Worm (Caenorhabditis elegans) whole organism, early embryonic: Measurements from ENCODE around the gene zig-6.

Source experiments
- B0310.2 ChIP-seq: sonication (generic microtip); optimal IDR thresholded peaks from 2 replicates; lab custom pipeline; 2016; ENCODE audit warnings: mild to moderate bottlenecking, missing genetic modification characterization, missing compliant biosample characterization
- F13C5.2 ChIP-seq: sonication (generic microtip); optimal IDR thresholded peaks from 2 replicates; lab custom pipeline; 2017; ENCODE audit warnings: mild to moderate bottlenecking, missing genetic modification characterization, inconsistent platforms, missing compliant biosample characterization
- aly-1 ChIP-seq: sonication (generic microtip); optimal IDR thresholded peaks from 2 replicates; lab custom pipeline; 2016; ENCODE audit warnings: missing genetic modification characterization, missing compliant biosample characterization
- ama-1 ChIP-seq: fragments of 150-350 bp; optimal IDR thresholded peaks from 2 replicates; lab custom pipeline; 2014
- ceh-13 ChIP-seq: fragments of 200-800 bp; sonication (Bioruptor generic); optimal IDR thresholded peaks from 2 replicates; lab custom pipeline; 2018; ENCODE audit warnings: mild to moderate bottlenecking, missing genetic modification characterization, missing compliant biosample characterization
- ceh-36 ChIP-seq: sonication (generic microtip); optimal IDR thresholded peaks from 2 replicates; lab custom pipeline; 2016; ENCODE audit warnings: missing genetic modification characterization, inconsistent platforms, missing compliant biosample characterization
- ets-7 ChIP-seq: sonication (generic microtip); optimal IDR thresholded peaks from 2 replicates; lab custom pipeline; 2016; ENCODE audit warnings: missing genotype, missing genetic modification characterization, missing compliant biosample characterization
- flt-1 ChIP-seq: fragments of 200-800 bp; sonication (Bioruptor generic); IDR thresholded peaks from 2 replicates; pipeline ENCODE4 v1.3.6; 2022; ENCODE audit warnings: missing genetic modification characterization, missing compliant biosample characterization
- hmbx-1 ChIP-seq: sonication (generic microtip); optimal IDR thresholded peaks from 2 replicates; lab custom pipeline; 2016; ENCODE audit warnings: mild to moderate bottlenecking, missing genetic modification characterization, missing compliant biosample characterization
- hmg-4 ChIP-seq: fragments of 200-800 bp; sonication (Bioruptor generic); optimal IDR thresholded peaks from 2 replicates; lab custom pipeline; 2018; ENCODE audit warnings: mild to moderate bottlenecking, missing genetic modification characterization, missing compliant biosample characterization
- hnd-1 ChIP-seq: sonication (generic microtip); optimal IDR thresholded peaks from 2 replicates; lab custom pipeline; 2016; ENCODE audit warnings: missing genetic modification characterization, missing compliant biosample characterization
- pes-1 ChIP-seq: fragments of 200-800 bp; sonication (Bioruptor generic); IDR thresholded peaks from 2 replicates; pipeline ENCODE4 v1.3.6; 2022; ENCODE audit warnings: missing genetic modification reagents, missing genetic modification characterization, missing compliant biosample characterization
- scrt-1 ChIP-seq: fragments of 200-800 bp; sonication (Bioruptor generic); IDR thresholded peaks from 2 replicates; pipeline ENCODE4 v1.3.6; 2022; ENCODE audit warnings: missing genetic modification characterization, missing compliant biosample characterization
- sea-1 ChIP-seq: fragments of 200-800 bp; sonication (Bioruptor generic); conservative IDR thresholded peaks from 2 replicates; pipeline ENCODE4 v1.3.6; 2022; ENCODE audit warnings: missing genetic modification characterization, missing compliant biosample characterization
- tbx-11 ChIP-seq: fragments of 200-800 bp; sonication (Bioruptor generic); IDR thresholded peaks from 2 replicates; pipeline ENCODE4 v1.3.6; 2022; ENCODE audit warnings: missing genetic modification characterization, missing compliant biosample characterization
- tbx-37 ChIP-seq: fragments of 200-800 bp; sonication (Bioruptor generic); conservative IDR thresholded peaks from 2 replicates; pipeline ENCODE4 v1.3.6; 2022; ENCODE audit warnings: missing genetic modification reagents, missing genetic modification characterization, missing compliant biosample characterization
- tra-4 ChIP-seq: sonication (generic microtip); optimal IDR thresholded peaks from 2 replicates; lab custom pipeline; 2017; ENCODE audit warnings: missing genetic modification characterization, missing compliant biosample characterization

The zig-6 gene

DNA sequence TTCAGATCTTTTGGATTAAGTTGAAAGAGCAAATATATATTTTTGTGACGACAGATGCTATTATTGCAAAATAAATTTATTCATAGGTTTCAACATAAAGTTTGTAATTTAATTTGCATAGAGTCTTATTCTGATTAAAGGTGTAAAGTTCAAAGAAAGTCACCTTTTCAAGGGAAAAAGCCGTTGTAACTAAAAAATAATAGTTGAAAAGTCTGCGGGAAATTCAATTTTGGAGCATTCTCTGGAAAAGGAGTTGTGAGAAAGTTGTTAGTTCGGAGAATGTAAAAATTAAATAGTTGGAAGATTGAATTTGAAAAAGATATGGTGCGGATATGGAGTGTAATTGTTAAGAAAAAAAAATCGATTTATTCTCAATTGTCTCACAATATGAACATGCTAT lies 24.8 kb downstream of the zig-6 start:
- TF ChIP-seq F13C5.2 (tag; lab: Kevin White, UChicago) (no peak), aly-1 (no peak), flt-1 (GFP tag; lab: Robert Waterston, UW) (no peak), ets-7 (tag; lab: Kevin White, UChicago) (no peak), hmbx-1 (tag; lab: Kevin White, UChicago) (no peak), ceh-36 (no peak), ceh-13 (no peak), pes-1 (GFP tag; lab: Robert Waterston, UW) (no peak), tbx-37 (GFP tag; lab: Robert Waterston, UW) (no peak)

DNA sequence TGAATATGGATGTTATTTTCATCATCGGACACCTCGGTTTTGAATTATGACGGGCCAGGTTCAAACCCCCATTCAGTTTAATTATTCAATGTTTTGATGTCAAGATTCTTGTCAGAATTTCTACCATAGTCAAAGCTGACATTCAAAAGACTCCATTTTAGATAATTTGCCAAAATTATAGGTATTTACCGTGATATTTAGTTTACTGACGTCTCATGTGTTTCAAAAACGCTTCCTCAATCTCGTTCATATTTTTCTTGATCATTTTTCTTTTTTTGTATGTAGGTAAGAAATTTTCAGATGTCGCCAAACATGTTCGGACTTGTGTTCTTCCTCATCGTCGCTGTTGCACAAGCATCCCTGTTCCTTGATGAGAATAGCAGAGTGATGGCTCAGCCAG lies 26.1 kb downstream of the zig-6 start, which contains the start of gene EGAP5.1:
Gene EGAP5.1, plus strand, starts transcription at position 301 of the 400 bp plus-strand sequence.
- TF ChIP-seq hmg-4 (no peak), flt-1 (GFP tag; lab: Robert Waterston, UW) (no peak), ets-7 (tag; lab: Kevin White, UChicago) (no peak), tra-4 (tag; lab: Kevin White, UChicago) (no peak), tbx-11 (GFP tag; lab: Robert Waterston, UW) (no peak), ceh-13 (no peak)

DNA sequence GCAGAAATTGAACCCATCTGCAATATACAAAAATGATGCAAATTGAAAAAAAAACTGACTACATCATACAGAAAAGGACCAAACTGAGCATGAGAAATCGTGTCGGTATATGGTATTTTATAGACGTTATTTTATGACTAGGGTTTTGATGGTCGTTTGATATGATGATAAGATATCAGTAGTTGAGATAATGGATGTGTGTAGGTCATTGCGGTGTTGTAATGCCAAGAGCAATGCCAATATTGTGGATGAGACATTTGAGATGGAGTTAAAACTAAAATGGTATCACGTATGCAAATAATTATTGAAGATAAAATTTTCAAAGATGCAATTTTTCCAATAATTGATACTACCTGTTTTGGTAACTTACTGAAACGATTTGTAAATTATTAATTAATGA lies 29.2 kb downstream of the zig-6 start, which contains the start of gene C31H2.4:
Gene C31H2.4, minus strand, starts transcription at position 19 of the 400 bp plus-strand sequence.
- TF ChIP-seq hmg-4 (no peak), hnd-1 (tag; lab: Kevin White, UChicago) (no peak), ama-1 (lab: Kevin White, UChicago) (no peak)

DNA sequence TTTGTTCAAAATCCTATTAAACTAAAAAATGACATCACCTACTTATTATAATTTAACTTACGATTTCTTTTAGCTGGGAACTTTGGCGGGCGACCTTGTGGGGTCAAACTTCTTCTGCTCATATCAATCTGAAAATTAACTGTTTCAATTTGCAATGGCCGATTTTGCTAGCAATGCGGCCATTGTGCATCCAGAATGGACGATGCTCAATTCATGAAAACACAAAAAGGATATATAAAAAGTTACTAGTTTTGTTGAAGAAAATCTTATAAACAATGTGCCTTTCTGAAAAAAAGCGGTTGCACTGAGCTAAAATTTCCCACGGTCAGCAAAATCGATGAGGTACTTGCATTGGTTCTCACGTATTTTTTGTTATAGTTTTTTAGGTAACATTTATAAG lies 34.6 kb downstream of the zig-6 start, which contains the start of gene C31H2.3:
Gene C31H2.3, minus strand, starts transcription at position 101 of the 400 bp plus-strand sequence.
- no peak for TF ChIP-seq ets-7 (tag; lab: Kevin White, UChicago)
- no peak for TF ChIP-seq ama-1 (lab: Kevin White, UChicago)
- TF ChIP-seq F13C5.2 (tag; lab: Kevin White, UChicago) = no peak
- TF ChIP-seq tbx-11 (GFP tag; lab: Robert Waterston, UW) = no peak
- no peak for TF ChIP-seq hmg-4
- TF ChIP-seq ceh-13 = no peak
- TF ChIP-seq tbx-37 (GFP tag; lab: Robert Waterston, UW) = no peak
- no peak for TF ChIP-seq ceh-36
- TF ChIP-seq tra-4 (tag; lab: Kevin White, UChicago) = no peak
- TF ChIP-seq sea-1 (GFP tag; lab: Robert Waterston, UW) = no peak
- TF ChIP-seq hmbx-1 (tag; lab: Kevin White, UChicago) = no peak
- TF ChIP-seq flt-1 (GFP tag; lab: Robert Waterston, UW) = no peak
- no peak for TF ChIP-seq hnd-1 (tag; lab: Kevin White, UChicago)
- no peak for TF ChIP-seq B0310.2 (tag; lab: Kevin White, UChicago)
- no peak for TF ChIP-seq scrt-1 (GFP tag; lab: Robert Waterston, UW)
- no peak for TF ChIP-seq pes-1 (GFP tag; lab: Robert Waterston, UW)
- no peak for TF ChIP-seq aly-1

DNA sequence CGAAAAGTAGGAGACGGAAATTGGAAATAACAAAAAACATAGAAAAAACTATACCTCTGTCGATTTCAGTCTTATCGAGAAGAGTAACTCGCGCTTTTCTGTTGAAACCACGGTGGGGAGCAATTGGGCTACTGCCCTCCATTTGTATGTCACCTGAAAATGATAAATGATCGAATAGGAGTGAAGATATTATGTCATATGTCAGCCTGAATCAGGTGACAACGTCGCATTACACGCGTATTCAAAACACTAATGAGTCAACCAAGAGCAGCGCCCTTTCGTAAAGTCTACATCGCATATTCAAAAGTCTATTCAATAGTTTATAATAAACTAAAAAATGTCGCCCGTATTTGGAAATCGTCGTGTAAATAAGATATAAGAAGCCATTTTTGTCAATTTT lies 35.9 kb downstream of the zig-6 start:
- TF ChIP-seq aly-1 = no peak
- no peak for TF ChIP-seq hmbx-1 (tag; lab: Kevin White, UChicago)
- TF ChIP-seq F13C5.2 (tag; lab: Kevin White, UChicago) = no peak
- TF ChIP-seq tra-4 (tag; lab: Kevin White, UChicago) = no peak
- TF ChIP-seq flt-1 (GFP tag; lab: Robert Waterston, UW) = no peak
- TF ChIP-seq scrt-1 (GFP tag; lab: Robert Waterston, UW) = no peak
- no peak for TF ChIP-seq tbx-11 (GFP tag; lab: Robert Waterston, UW)
- no peak for TF ChIP-seq B0310.2 (tag; lab: Kevin White, UChicago)
- TF ChIP-seq ama-1 (lab: Kevin White, UChicago) = no peak
- no peak for TF ChIP-seq pes-1 (GFP tag; lab: Robert Waterston, UW)
- TF ChIP-seq tbx-37 (GFP tag; lab: Robert Waterston, UW) = no peak
- no peak for TF ChIP-seq hnd-1 (tag; lab: Kevin White, UChicago)
- TF ChIP-seq hmg-4 = no peak
- TF ChIP-seq ceh-36 = no peak
- no peak for TF ChIP-seq ets-7 (tag; lab: Kevin White, UChicago)

DNA sequence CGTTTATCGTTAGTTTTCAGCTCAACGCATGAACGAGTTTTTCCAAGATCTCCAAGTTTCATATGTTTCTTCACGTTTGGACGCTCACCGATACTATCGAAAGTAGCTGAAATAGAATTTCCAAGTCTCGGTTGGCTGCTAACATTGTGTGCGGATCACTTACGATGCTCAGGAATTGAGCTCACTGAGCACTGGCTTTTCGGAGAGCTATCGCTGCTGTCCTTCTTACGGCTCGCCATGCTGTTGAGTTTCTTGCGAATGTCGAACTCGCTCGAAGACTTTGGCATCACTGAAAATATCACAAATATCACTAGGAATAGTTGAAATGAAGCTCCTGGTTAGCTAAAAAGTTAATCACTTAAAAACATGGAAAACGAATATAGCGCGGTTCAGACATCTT lies 37.0 kb downstream of the zig-6 start:
- TF ChIP-seq ceh-36 (no peak), pes-1 (GFP tag; lab: Robert Waterston, UW) (no peak), sea-1 (GFP tag; lab: Robert Waterston, UW) (no peak), ets-7 (tag; lab: Kevin White, UChicago) (no peak), ceh-13 (no peak), ama-1 (lab: Kevin White, UChicago) (no peak), tbx-37 (GFP tag; lab: Robert Waterston, UW) (no peak), hnd-1 (tag; lab: Kevin White, UChicago) (no peak), aly-1 (no peak), scrt-1 (GFP tag; lab: Robert Waterston, UW) (no peak), hmg-4 (no peak), flt-1 (GFP tag; lab: Robert Waterston, UW) (no peak), tbx-11 (GFP tag; lab: Robert Waterston, UW) (no peak), F13C5.2 (tag; lab: Kevin White, UChicago) (no peak), B0310.2 (tag; lab: Kevin White, UChicago) (no peak)

DNA sequence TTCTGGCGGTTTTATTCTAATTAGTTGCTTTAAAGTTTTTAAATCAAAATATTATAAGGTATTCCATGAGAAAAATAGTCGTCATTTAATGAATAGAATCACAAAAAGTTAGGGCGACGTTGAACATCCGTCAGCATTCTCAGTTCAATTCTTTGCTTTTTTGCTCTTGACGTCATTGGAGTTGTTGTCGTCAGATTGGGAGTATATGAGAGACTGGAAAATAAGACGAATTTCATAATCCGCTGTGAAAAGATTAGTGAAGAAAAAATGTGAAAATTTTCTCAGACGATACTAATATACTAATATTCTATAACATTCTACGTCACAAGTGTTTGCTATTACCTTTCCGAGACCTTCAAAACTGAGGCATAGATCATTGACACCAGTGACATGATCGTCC lies 37.5 kb downstream of the zig-6 start:
- no peak for TF ChIP-seq ama-1 (lab: Kevin White, UChicago)
- no peak for TF ChIP-seq F13C5.2 (tag; lab: Kevin White, UChicago)
- no peak for TF ChIP-seq hmg-4
- TF ChIP-seq tbx-37 (GFP tag; lab: Robert Waterston, UW) = no peak
- TF ChIP-seq sea-1 (GFP tag; lab: Robert Waterston, UW) = no peak
- no peak for TF ChIP-seq ceh-36
- TF ChIP-seq tbx-11 (GFP tag; lab: Robert Waterston, UW) = no peak

DNA sequence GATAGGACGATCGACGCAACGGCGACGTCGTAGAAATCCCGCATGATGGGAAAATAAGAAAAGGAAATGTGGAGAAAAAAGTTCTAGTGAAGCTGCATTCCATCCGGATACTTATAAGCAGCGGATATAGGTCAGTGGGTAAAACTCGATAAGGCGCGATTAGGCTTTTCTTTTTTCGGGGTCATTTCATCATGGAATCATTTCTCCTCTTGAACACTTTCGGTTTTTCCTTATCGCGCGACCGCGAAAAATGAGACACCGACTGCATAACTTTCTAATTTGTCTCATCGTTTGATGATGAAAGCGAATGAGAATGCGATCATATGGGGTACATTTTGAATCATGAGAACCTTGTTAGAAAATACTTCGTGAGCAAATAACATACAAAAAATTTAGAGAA lies 38.5 kb downstream of the zig-6 start, which contains the start of gene dpy-8:
Gene dpy-8, minus strand, starts transcription at position 88 of the 400 bp plus-strand sequence.
- TF ChIP-seq scrt-1 (GFP tag; lab: Robert Waterston, UW) (no peak), tbx-37 (GFP tag; lab: Robert Waterston, UW) (no peak), ceh-13 (no peak), hmg-4 (no peak), F13C5.2 (tag; lab: Kevin White, UChicago) (no peak), tbx-11 (GFP tag; lab: Robert Waterston, UW) (no peak), B0310.2 (tag; lab: Kevin White, UChicago) (no peak), ets-7 (tag; lab: Kevin White, UChicago) (no peak), aly-1 (no peak), pes-1 (GFP tag; lab: Robert Waterston, UW) (no peak), ama-1 (lab: Kevin White, UChicago) (no peak), ceh-36 (no peak), tra-4 (tag; lab: Kevin White, UChicago) (no peak)
